Worm (Caenorhabditis elegans) whole organism, L1 larva: ENCODE results near the gene ZK617.26.

Source experiments
- efl-1 ChIP-seq, 4 experiments: fragments of 150-350 bp; optimal IDR thresholded peaks in 3 of 4; peaks in 1 of 4; 1 replicate in 1 of 4; 2 replicates in 3 of 4; lab custom pipeline; 2014; ENCODE audit warnings: missing biosample characterization in 2 of 4, missing genetic modification characterization in 2 of 4, missing genetic modification reagents in 2 of 4
- efl-3 ChIP-seq: fragments of 200-800 bp; sonication (Bioruptor generic); optimal IDR thresholded peaks from 2 replicates; lab custom pipeline; 2018; ENCODE audit warnings: mild to moderate bottlenecking, missing genetic modification characterization, missing compliant biosample characterization
- elt-3 ChIP-seq, 6 experiments: fragments of 150-350 bp in 1 of 6; sonication (generic microtip); optimal IDR thresholded peaks; 2 replicates each; lab custom pipeline; 2017 to 2018; ENCODE audit warnings: missing biosample characterization in 6 of 6, missing genetic modification characterization in 6 of 6, inconsistent platforms in 1 of 6
- nhr-85 ChIP-seq: sonication (generic microtip); peaks from one replicate; lab custom pipeline; 2016; ENCODE audit warnings: missing genetic modification characterization, inconsistent platforms, missing compliant biosample characterization

DNA sequence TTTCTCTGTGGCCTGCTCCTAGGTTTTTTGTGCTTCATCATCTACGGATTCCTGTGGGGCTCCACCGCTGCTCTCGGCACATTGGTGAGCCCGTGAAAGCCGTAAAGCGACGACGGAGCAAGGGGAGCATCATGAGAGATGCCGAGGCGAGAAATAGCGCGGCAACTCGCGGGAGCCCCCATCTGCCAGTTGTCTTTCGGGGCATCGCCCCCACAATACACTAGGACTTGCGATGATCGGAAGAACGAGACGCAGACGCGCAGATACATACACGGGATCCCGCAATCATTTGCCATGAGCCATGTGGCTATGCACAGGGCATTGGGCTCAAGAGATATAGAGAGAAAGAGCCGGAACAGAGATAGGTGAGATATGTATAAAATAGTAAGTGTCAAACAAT lies 382 bp downstream of the ZK617.26 start:
- TF ChIP-seq efl-1 (optimal IDR thresholded peaks at IDR 0.05; lab: Kevin White, UChicago) (peak; percentile 6 to 24), efl-1 (GFP tag; optimal IDR thresholded peaks at IDR 0.05 in 1 of 2; lab: Kevin White, UChicago) (peak; percentile 14 to 90), elt-3 (tag; optimal IDR thresholded peaks at IDR 0.05; lab: Kevin White, UChicago) (no peak), efl-3 (no peak), nhr-85 (tag; lab: Kevin White, UChicago) (no peak)
